Worm (Caenorhabditis elegans) whole organism, young adult: Measurements from ENCODE around the gene srbc-58.

Experiments
- B0336.3 ChIP-seq: fragments of 200-800 bp; sonication (Bioruptor generic); IDR thresholded peaks from 2 replicates; pipeline ENCODE4 v1.3.6; 2022; ENCODE audit warnings: missing genetic modification characterization, missing compliant biosample characterization
- F22D6.2 ChIP-seq: sonication (generic microtip); optimal IDR thresholded peaks from 2 replicates; lab custom pipeline; 2016; ENCODE audit warnings: mild to moderate bottlenecking, missing genetic modification characterization, missing compliant biosample characterization
- F49E8.2 ChIP-seq: sonication (generic microtip); optimal IDR thresholded peaks from 3 replicates; lab custom pipeline; 2017; ENCODE audit warnings: missing genetic modification characterization, mild to moderate bottlenecking, missing compliant biosample characterization, antibody characterized with exemption, moderate library complexity; ENCODE audit not compliant: insufficient read depth
- K11D2.4 ChIP-seq: fragments of 200-800 bp; sonication (Bioruptor generic); IDR thresholded peaks from 2 replicates; pipeline ENCODE4 v1.3.6; 2022; ENCODE audit warnings: missing genetic modification reagents, missing genetic modification characterization, missing compliant biosample characterization
- T07F8.4 ChIP-seq: sonication (generic microtip); optimal IDR thresholded peaks from 2 replicates; lab custom pipeline; 2016; ENCODE audit warnings: mild to moderate bottlenecking, missing genetic modification characterization, moderate library complexity, missing compliant biosample characterization
- Y53F4B.3 ChIP-seq: fragments of 200-800 bp; sonication (Bioruptor generic); IDR thresholded peaks from 2 replicates; pipeline ENCODE4 v1.3.6; 2022; ENCODE audit warnings: missing genetic modification reagents, missing genetic modification characterization, missing compliant biosample characterization
- ama-1 ChIP-seq, 3 experiments: fragments of 150-350 bp in 1 of 3; sonication (generic microtip) in 2 of 3; optimal IDR thresholded peaks; 2 replicates each; lab custom pipeline; 2014 to 2018; ENCODE audit warnings: missing biosample characterization in 2 of 3, missing genetic modification characterization in 2 of 3, missing genetic modification reagents in 2 of 3
- attf-3 ChIP-seq: fragments of 200-800 bp; sonication (Bioruptor generic); conservative IDR thresholded peaks from 2 replicates; pipeline ENCODE4 v1.3.6; 2022; ENCODE audit warnings: missing genetic modification reagents, missing genetic modification characterization, missing compliant biosample characterization
- ceh-100 ChIP-seq: fragments of 200-800 bp; sonication (Bioruptor generic); IDR thresholded peaks from 2 replicates; pipeline ENCODE4 v1.3.6; 2022; ENCODE audit warnings: missing genetic modification reagents, missing genetic modification characterization, missing compliant biosample characterization
- ceh-58 ChIP-seq: fragments of 200-800 bp; sonication (Bioruptor generic); IDR thresholded peaks from 2 replicates; pipeline ENCODE4 v1.3.6; 2022; ENCODE audit warnings: missing genetic modification characterization, missing compliant biosample characterization
- ceh-79 ChIP-seq: sonication (generic microtip); optimal IDR thresholded peaks from 2 replicates; lab custom pipeline; 2017; ENCODE audit warnings: mild to moderate bottlenecking, missing genetic modification characterization, missing compliant biosample characterization
- chd-7 ChIP-seq: sonication (generic microtip); optimal IDR thresholded peaks from 2 replicates; lab custom pipeline; 2016; ENCODE audit warnings: mild to moderate bottlenecking, missing genetic modification characterization, moderate library complexity, missing compliant biosample characterization
- dpl-1 ChIP-seq: fragments of 150-350 bp; optimal IDR thresholded peaks from 2 replicates; lab custom pipeline; 2014; ENCODE audit warnings: missing biosample characterization, missing genetic modification reagents, missing genetic modification characterization
- efl-1 ChIP-seq: fragments of 150-350 bp; optimal IDR thresholded peaks from 2 replicates; lab custom pipeline; 2014; ENCODE audit warnings: missing biosample characterization, missing genetic modification reagents, missing genetic modification characterization
- egl-44 ChIP-seq: fragments of 200-800 bp; sonication (Bioruptor generic); IDR thresholded peaks from 2 replicates; pipeline ENCODE4 v1.3.6; 2022; ENCODE audit warnings: missing genetic modification reagents, missing genetic modification characterization, missing compliant biosample characterization
- him-1 ChIP-seq: sonication (generic microtip); optimal IDR thresholded peaks from 2 replicates; lab custom pipeline; 2016; ENCODE audit warnings: missing genotype, missing genetic modification reagents, missing genetic modification characterization, missing compliant biosample characterization
- hmg-1.2 ChIP-seq: fragments of 200-800 bp; sonication (Bioruptor generic); IDR thresholded peaks from 2 replicates; pipeline ENCODE4 v1.3.6; 2022; ENCODE audit warnings: missing genetic modification reagents, missing genetic modification characterization, missing compliant biosample characterization
- hmg-20 ChIP-seq: fragments of 200-800 bp; sonication (Bioruptor generic); IDR thresholded peaks from 2 replicates; pipeline ENCODE4 v1.3.6; 2022; ENCODE audit warnings: missing genetic modification reagents, missing genetic modification characterization, missing compliant biosample characterization
- let-526 ChIP-seq: fragments of 200-800 bp; sonication (Bioruptor generic); IDR thresholded peaks from 2 replicates; pipeline ENCODE4 v1.3.6; 2022; ENCODE audit warnings: missing genetic modification reagents, missing genetic modification characterization, missing compliant biosample characterization
- let-607 ChIP-seq, 2 experiments: fragments of 200-800 bp in 1 of 2; sonication (Bioruptor generic) in 1 of 2; sonication (generic microtip) in 1 of 2; optimal IDR thresholded peaks; 2 replicates each; lab custom pipeline; 2016 to 2018; ENCODE audit warnings: mild to moderate bottlenecking in 2 of 2, missing compliant biosample characterization in 2 of 2, missing genetic modification characterization in 2 of 2, moderate library complexity in 2 of 2, missing genotype in 1 of 2
- lin-26 ChIP-seq: fragments of 200-800 bp; sonication (Bioruptor generic); IDR thresholded peaks from 2 replicates; pipeline ENCODE4 v1.3.6; 2022; ENCODE audit warnings: missing genetic modification reagents, missing genetic modification characterization, missing compliant biosample characterization
- lin-35 ChIP-seq, 3 experiments: fragments of 150-350 bp in 2 of 3; sonication (generic microtip) in 1 of 3; optimal IDR thresholded peaks; 2 replicates each; lab custom pipeline; 2014 to 2018; ENCODE audit warnings: missing biosample characterization in 3 of 3, missing genetic modification characterization in 3 of 3, missing genetic modification reagents in 3 of 3
- lin-40 ChIP-seq: sonication (generic microtip); optimal IDR thresholded peaks from 2 replicates; lab custom pipeline; 2016; ENCODE audit warnings: missing genetic modification characterization, mild to moderate bottlenecking, missing compliant biosample characterization, missing genotype, missing genetic modification reagents
- lin-54 ChIP-seq: fragments of 200-800 bp; sonication (Bioruptor generic); optimal IDR thresholded peaks from 2 replicates; lab custom pipeline; 2018; ENCODE audit warnings: mild to moderate bottlenecking, missing genetic modification characterization, missing compliant biosample characterization
- lir-1 ChIP-seq: fragments of 200-800 bp; sonication (Bioruptor generic); conservative IDR thresholded peaks from 2 replicates; pipeline ENCODE4 v1.3.6; 2022; ENCODE audit warnings: missing genetic modification reagents, missing genetic modification characterization, missing compliant biosample characterization
- lsy-27 ChIP-seq: sonication (generic microtip); optimal IDR thresholded peaks from 2 replicates; lab custom pipeline; 2017; ENCODE audit warnings: missing genetic modification characterization, mild to moderate bottlenecking, missing compliant biosample characterization, antibody characterized with exemption, missing genotype, borderline replicate concordance; ENCODE audit not compliant: insufficient read depth
- madf-3 ChIP-seq: fragments of 200-800 bp; sonication (Bioruptor generic); IDR thresholded peaks from 2 replicates; pipeline ENCODE4 v1.3.6; 2022; ENCODE audit warnings: missing genetic modification reagents, missing genetic modification characterization, missing compliant biosample characterization
- madf-6 ChIP-seq: fragments of 200-800 bp; sonication (Bioruptor generic); IDR thresholded peaks from 2 replicates; pipeline ENCODE4 v1.3.6; 2022; ENCODE audit warnings: missing genetic modification reagents, missing genetic modification characterization, missing compliant biosample characterization
- mcd-1 ChIP-seq: fragments of 200-800 bp; sonication (Bioruptor generic); IDR thresholded peaks from 2 replicates; pipeline ENCODE4 v1.3.6; 2022; ENCODE audit warnings: missing genetic modification reagents, missing genetic modification characterization, missing compliant biosample characterization
- mel-28 ChIP-seq: sonication (generic microtip); optimal IDR thresholded peaks from 2 replicates; lab custom pipeline; 2016; ENCODE audit warnings: borderline replicate concordance, mild to moderate bottlenecking, missing genetic modification characterization, missing compliant biosample characterization
- nfya-1 ChIP-seq: sonication (generic microtip); optimal IDR thresholded peaks from 2 replicates; lab custom pipeline; 2017; ENCODE audit warnings: antibody characterized with exemption, missing compliant biosample characterization, missing genetic modification characterization, borderline replicate concordance; ENCODE audit not compliant: insufficient read depth
- nfyb-1 ChIP-seq: fragments of 200-800 bp; sonication (Bioruptor generic); IDR thresholded peaks from 2 replicates; pipeline ENCODE4 v1.3.6; 2022; ENCODE audit warnings: missing genetic modification reagents, missing genetic modification characterization, missing compliant biosample characterization
- nhr-80 ChIP-seq: sonication (generic microtip); optimal IDR thresholded peaks from 2 replicates; lab custom pipeline; 2016; ENCODE audit warnings: missing genetic modification characterization, missing compliant biosample characterization
- pbrm-1 ChIP-seq: fragments of 200-800 bp; sonication (Bioruptor generic); IDR thresholded peaks from 2 replicates; pipeline ENCODE4 v1.3.6; 2022; ENCODE audit warnings: missing genetic modification reagents, missing genetic modification characterization, missing compliant biosample characterization
- rpc-1 ChIP-seq, 2 experiments: fragments of 150-350 bp in 1 of 2; sonication (generic microtip) in 1 of 2; optimal IDR thresholded peaks; 2 replicates each; lab custom pipeline; 2014 to 2018; ENCODE audit warnings: missing biosample characterization in 1 of 2, missing genetic modification characterization in 1 of 2, missing genetic modification reagents in 1 of 2, missing genotype in 1 of 2
- snpc-1.3 ChIP-seq: sonication (generic microtip); optimal IDR thresholded peaks from 2 replicates; lab custom pipeline; 2017; ENCODE audit warnings: missing genetic modification characterization, mild to moderate bottlenecking, missing compliant biosample characterization, antibody characterized with exemption, moderate library complexity, missing genotype, missing genetic modification reagents; ENCODE audit not compliant: insufficient read depth
- somi-1 ChIP-seq: fragments of 200-800 bp; sonication (Bioruptor generic); optimal IDR thresholded peaks from 2 replicates; lab custom pipeline; 2018; ENCODE audit warnings: mild to moderate bottlenecking, missing genetic modification characterization, missing compliant biosample characterization
- sptf-2 ChIP-seq: fragments of 200-800 bp; sonication (Bioruptor generic); optimal IDR thresholded peaks from 2 replicates; lab custom pipeline; 2018; ENCODE audit warnings: mild to moderate bottlenecking, missing genetic modification characterization, missing compliant biosample characterization
- tlf-1 ChIP-seq: fragments of 200-800 bp; sonication (Bioruptor generic); optimal IDR thresholded peaks from 2 replicates; lab custom pipeline; 2018; ENCODE audit warnings: mild to moderate bottlenecking, missing genetic modification characterization, missing compliant biosample characterization
- unc-130 ChIP-seq: sonication (generic microtip); optimal IDR thresholded peaks from 2 replicates; lab custom pipeline; 2016; ENCODE audit warnings: missing genetic modification reagents, missing genetic modification characterization, missing compliant biosample characterization
- xnd-1 ChIP-seq: sonication (generic microtip); optimal IDR thresholded peaks from 2 replicates; lab custom pipeline; 2016; ENCODE audit warnings: missing genotype, missing genetic modification reagents, missing genetic modification characterization, missing compliant biosample characterization
- zfh-2 ChIP-seq: fragments of 200-800 bp; sonication (Bioruptor generic); conservative IDR thresholded peaks from 2 replicates; pipeline ENCODE4 v1.3.6; 2022; ENCODE audit warnings: missing genetic modification reagents, missing genetic modification characterization, missing compliant biosample characterization
- ztf-22 ChIP-seq: fragments of 200-800 bp; sonication (Bioruptor generic); optimal IDR thresholded peaks from 2 replicates; lab custom pipeline; 2018; ENCODE audit warnings: mild to moderate bottlenecking, missing genetic modification characterization, moderate library complexity, missing compliant biosample characterization
- ztf-6 ChIP-seq: fragments of 200-800 bp; sonication (Bioruptor generic); IDR thresholded peaks from 2 replicates; pipeline ENCODE4 v1.3.6; 2022; ENCODE audit warnings: missing genetic modification reagents, missing genetic modification characterization, missing compliant biosample characterization

Gene srbc-58

ce11 chrV:728822-729493, 45.8 kb upstream of the srbc-58 start (continued):
- TF ChIP-seq chd-7 (tag; lab: Kevin White, UChicago) (peak; percentile 54), nhr-80 (tag; lab: Kevin White, UChicago) (peak; percentile 23), madf-6 (GFP tag; lab: Robert Waterston, UW) (no peak), ceh-100 (GFP tag; lab: Robert Waterston, UW) (no peak), ceh-58 (no peak)

ce11 chrV:730216-730615, 44.6 kb upstream of the srbc-58 start:
- peak; percentile 46 for TF ChIP-seq tlf-1 (GFP tag; lab: Kevin White, UChicago)
- peak; percentile 25 for TF ChIP-seq somi-1 (GFP tag; lab: Kevin White, UChicago)
- no peak for TF ChIP-seq him-1 (tag; lab: Kevin White, UChicago)
- no peak for TF ChIP-seq mel-28
- TF ChIP-seq lin-35 (GFP tag; optimal IDR thresholded peaks at IDR 0.05; lab: Kevin White, UChicago) = no peak
- no peak for TF ChIP-seq ceh-79
- peak; percentile 45; the same call in 1 of the 2 replicates for TF ChIP-seq K11D2.4
- TF ChIP-seq zfh-2 (GFP tag; lab: Robert Waterston, UW) = no peak
- peak; percentile 11 for TF ChIP-seq lin-54 (GFP tag; lab: Kevin White, UChicago)
- no peak for TF ChIP-seq let-607 (tag; optimal IDR thresholded peaks at IDR 0.05; lab: Kevin White, UChicago)
- TF ChIP-seq snpc-1.3 = no peak
- peak; percentile 81 for TF ChIP-seq nfyb-1 (GFP tag; lab: Robert Waterston, UW)
- TF ChIP-seq madf-3 (GFP tag; lab: Robert Waterston, UW) = 0 out of 2 replicates have a peak, but pooled peaks have one; percentile 47
- no peak for TF ChIP-seq nfya-1 (tag; lab: Kevin White, UChicago)
- TF ChIP-seq lir-1 (GFP tag; lab: Robert Waterston, UW) = no peak
- TF ChIP-seq attf-3 = no peak
- TF ChIP-seq unc-130 = no peak
- no peak for TF ChIP-seq rpc-1 (optimal IDR thresholded peaks at IDR 0.05; lab: Kevin White, UChicago)
- TF ChIP-seq rpc-1 (tag; optimal IDR thresholded peaks at IDR 0.05; lab: Kevin White, UChicago) = no peak
- peak; percentile 27 for TF ChIP-seq let-526 (GFP tag; lab: Robert Waterston, UW)
- TF ChIP-seq hmg-20 = no peak
- TF ChIP-seq pbrm-1 = no peak
- no peak for TF ChIP-seq xnd-1 (tag; lab: Kevin White, UChicago)
- 0 out of 2 replicates have a peak, but pooled peaks have one; percentile 55 for TF ChIP-seq egl-44 (GFP tag; lab: Robert Waterston, UW)
- TF ChIP-seq dpl-1 (GFP tag; lab: Kevin White, UChicago) = no peak
- no peak for TF ChIP-seq ztf-6
- TF ChIP-seq hmg-1.2 (GFP tag; lab: Robert Waterston, UW) = peak; percentile 27; the same call in 1 of the 2 replicates
- no peak for TF ChIP-seq mcd-1 (GFP tag; lab: Robert Waterston, UW)
- TF ChIP-seq T07F8.4 (tag; lab: Kevin White, UChicago) = no peak
- peak; percentile 66 for TF ChIP-seq chd-7 (tag; lab: Kevin White, UChicago)
- TF ChIP-seq lin-26 (GFP tag; lab: Robert Waterston, UW) = 0 out of 2 replicates have a peak, but pooled peaks have one; percentile 24
- peak; percentile 47 for TF ChIP-seq lin-40 (tag; lab: Kevin White, UChicago)
- TF ChIP-seq F49E8.2 (tag; lab: Kevin White, UChicago) = no peak
- TF ChIP-seq ztf-22 = peak; percentile 39
- TF ChIP-seq F22D6.2 (tag; lab: Kevin White, UChicago) = no peak
- no peak for TF ChIP-seq efl-1 (GFP tag; lab: Kevin White, UChicago)
- peak; percentile 54 for TF ChIP-seq nhr-80 (tag; lab: Kevin White, UChicago)
- no peak for TF ChIP-seq lsy-27 (tag; lab: Kevin White, UChicago)
- TF ChIP-seq B0336.3 (GFP tag; lab: Robert Waterston, UW) = no peak; the same call in 1 of the 2 replicates
- no peak for TF ChIP-seq ama-1 (optimal IDR thresholded peaks at IDR 0.05; lab: Kevin White, UChicago)
- TF ChIP-seq ama-1 (GFP tag; optimal IDR thresholded peaks at IDR 0.05; lab: Kevin White, UChicago) = no peak
- no peak for TF ChIP-seq sptf-2 (GFP tag; lab: Kevin White, UChicago)
- no peak for TF ChIP-seq Y53F4B.3 (GFP tag; lab: Robert Waterston, UW)
